Worm (Caenorhabditis elegans) whole organism, mixed stage, embryonic: ENCODE data around the gene nhr-14.
A peak's percentile ranks its signal among the peaks of the same experiment; 100 is the strongest.

Source experiments
- M03D4.4 ChIP-seq: sonication (generic microtip); optimal IDR thresholded peaks from 2 replicates; lab custom pipeline; 2017; ENCODE audit warnings: mild to moderate bottlenecking, missing genetic modification characterization, missing compliant biosample characterization
- bed-3 ChIP-seq: fragments of 200-800 bp; sonication (Bioruptor generic); optimal IDR thresholded peaks from 3 replicates; lab custom pipeline; 2018; ENCODE audit warnings: mild to moderate bottlenecking, missing genetic modification characterization, moderate library complexity, missing compliant biosample characterization
- ceh-39 ChIP-seq: fragments of 150-350 bp; optimal IDR thresholded peaks from 2 replicates; lab custom pipeline; 2014; ENCODE audit warnings: missing biosample characterization, missing genetic modification characterization
- ceh-83 ChIP-seq: fragments of 200-800 bp; sonication (Bioruptor generic); optimal IDR thresholded peaks from 2 replicates; lab custom pipeline; 2018; ENCODE audit warnings: mild to moderate bottlenecking, missing genetic modification characterization, missing compliant biosample characterization
- ces-1 ChIP-seq: fragments of 150-350 bp; optimal IDR thresholded peaks from 2 replicates; lab custom pipeline; 2014; ENCODE audit warnings: missing biosample characterization, missing genetic modification reagents, missing genetic modification characterization
- cnd-1 ChIP-seq: fragments of 200-800 bp; sonication (Bioruptor generic); optimal IDR thresholded peaks from 2 replicates; lab custom pipeline; 2018; ENCODE audit warnings: mild to moderate bottlenecking, missing genetic modification characterization, missing compliant biosample characterization
- drap-1 ChIP-seq: fragments of 200-800 bp; sonication (Bioruptor generic); optimal IDR thresholded peaks from 3 replicates; lab custom pipeline; 2018; ENCODE audit warnings: mild to moderate bottlenecking, missing genetic modification characterization, missing compliant biosample characterization
- elt-1 ChIP-seq: sonication (generic microtip); optimal IDR thresholded peaks from 2 replicates; lab custom pipeline; 2017; ENCODE audit warnings: missing genetic modification characterization, mild to moderate bottlenecking, missing compliant biosample characterization, antibody characterized with exemption, moderate library complexity, borderline replicate concordance; ENCODE audit not compliant: insufficient read depth
- elt-3 ChIP-seq: fragments of 150-350 bp; optimal IDR thresholded peaks from 2 replicates; lab custom pipeline; 2014; ENCODE audit warnings: missing biosample characterization, missing genetic modification characterization
- ham-2 ChIP-seq: fragments of 200-800 bp; sonication (Bioruptor generic); optimal IDR thresholded peaks from 2 replicates; lab custom pipeline; 2018; ENCODE audit warnings: mild to moderate bottlenecking, missing genetic modification characterization, missing compliant biosample characterization
- hlh-1 ChIP-seq: fragments of 150-350 bp; optimal IDR thresholded peaks from 2 replicates; lab custom pipeline; 2014; ENCODE audit warnings: missing biosample characterization, missing genetic modification reagents, missing genetic modification characterization
- lin-32 ChIP-seq: fragments of 200-800 bp; sonication (Bioruptor generic); optimal IDR thresholded peaks from 2 replicates; lab custom pipeline; 2018; ENCODE audit warnings: mild to moderate bottlenecking, missing genetic modification characterization, missing compliant biosample characterization
- mab-5 ChIP-seq: fragments of 150-350 bp; optimal IDR thresholded peaks from 2 replicates; lab custom pipeline; 2014; ENCODE audit warnings: missing biosample characterization, missing genetic modification characterization
- mep-1 ChIP-seq: fragments of 150-350 bp; optimal IDR thresholded peaks from 2 replicates; lab custom pipeline; 2017; ENCODE audit warnings: missing biosample characterization, missing genetic modification reagents, missing genetic modification characterization, inconsistent platforms
- mls-2 ChIP-seq: sonication (generic microtip); optimal IDR thresholded peaks from 2 replicates; lab custom pipeline; 2016; ENCODE audit warnings: mild to moderate bottlenecking, missing genetic modification characterization, moderate library complexity, missing compliant biosample characterization
- nhr-12 ChIP-seq: fragments of 150-350 bp; optimal IDR thresholded peaks from 2 replicates; lab custom pipeline; 2014; ENCODE audit warnings: missing biosample characterization, missing genetic modification characterization
- nhr-2 ChIP-seq: fragments of 150-350 bp; optimal IDR thresholded peaks from 2 replicates; lab custom pipeline; 2014; ENCODE audit warnings: missing biosample characterization, missing genetic modification characterization
- nhr-237 ChIP-seq: fragments of 150-350 bp; optimal IDR thresholded peaks from 2 replicates; lab custom pipeline; 2014; ENCODE audit warnings: missing biosample characterization, missing genetic modification characterization
- nhr-28 ChIP-seq: fragments of 150-350 bp; optimal IDR thresholded peaks from 2 replicates; lab custom pipeline; 2014; ENCODE audit warnings: missing biosample characterization, missing genetic modification characterization
- nhr-76 ChIP-seq: sonication (generic microtip); optimal IDR thresholded peaks from 2 replicates; lab custom pipeline; 2017; ENCODE audit warnings: missing biosample characterization, missing genetic modification characterization
- sem-2 ChIP-seq: fragments of 200-800 bp; sonication (Bioruptor generic); optimal IDR thresholded peaks from 2 replicates; lab custom pipeline; 2018; ENCODE audit warnings: mild to moderate bottlenecking, missing genetic modification characterization, missing compliant biosample characterization
- snpc-4 ChIP-seq: fragments of 150-350 bp; optimal IDR thresholded peaks from 2 replicates; lab custom pipeline; 2014; ENCODE audit warnings: missing biosample characterization, missing genetic modification characterization
- tbx-8 ChIP-seq: fragments of 200-800 bp; sonication (Bioruptor generic); optimal IDR thresholded peaks from 2 replicates; lab custom pipeline; 2018; ENCODE audit warnings: mild to moderate bottlenecking, missing genetic modification characterization, moderate library complexity, missing compliant biosample characterization
- unc-120 ChIP-seq: sonication (generic microtip); optimal IDR thresholded peaks from 2 replicates; lab custom pipeline; 2017; ENCODE audit warnings: missing genetic modification characterization, missing compliant biosample characterization; ENCODE audit not compliant: poor library complexity, severe bottlenecking
- unc-39 ChIP-seq: fragments of 150-350 bp; optimal IDR thresholded peaks from 2 replicates; lab custom pipeline; 2014; ENCODE audit warnings: missing biosample characterization, missing genetic modification characterization
- unc-62 ChIP-seq: fragments of 150-350 bp; optimal IDR thresholded peaks from 2 replicates; lab custom pipeline; 2014; ENCODE audit warnings: missing biosample characterization, missing genetic modification reagents, missing genetic modification characterization
- zip-8 ChIP-seq: fragments of 150-350 bp; optimal IDR thresholded peaks from 2 replicates; lab custom pipeline; 2014; ENCODE audit warnings: missing biosample characterization, missing genetic modification characterization
- ztf-11 ChIP-seq: fragments of 150-350 bp; optimal IDR thresholded peaks from 2 replicates; lab custom pipeline; 2014; ENCODE audit warnings: missing biosample characterization, missing genetic modification characterization

nhr-14 gene

ce11 chrX:8440001-8440735 lies 35.8 kb downstream of the nhr-14 start:
- TF ChIP-seq unc-62, result peak; percentile 15
- TF ChIP-seq elt-1 (tag; lab: Kevin White, UChicago), result no peak

- no peak for TF ChIP-seq cnd-1 (tag; lab: Kevin White, UChicago)
These were observed 37.2 kb downstream of the nhr-14 start for ce11 chrX:8438756-8439155.

- TF ChIP-seq cnd-1 (tag; lab: Kevin White, UChicago) (no peak), unc-120 (tag; lab: Kevin White, UChicago) (no peak), zip-8 (tag; lab: Kevin White, UChicago) (no peak), tbx-8 (GFP tag; lab: Kevin White, UChicago) (no peak), bed-3 (GFP tag; lab: Kevin White, UChicago) (no peak), snpc-4 (tag; lab: Kevin White, UChicago) (no peak), nhr-76 (tag; lab: Kevin White, UChicago) (no peak), nhr-12 (tag; lab: Kevin White, UChicago) (no peak)
These were observed 43.6 kb downstream of the nhr-14 start, which contains the start of gene kin-9 for ce11 chrX:8432361-8432760. Gene kin-9 (plus strand): TSS chrX:8432661.

ce11 chrX:8429503-8429902 lies 46.5 kb downstream of the nhr-14 start:
- TF ChIP-seq unc-62, result no peak
- no peak for TF ChIP-seq elt-3 (tag; lab: Kevin White, UChicago)
- no peak for TF ChIP-seq ces-1 (GFP tag; lab: Kevin White, UChicago)
- TF ChIP-seq M03D4.4, result no peak
- no peak for TF ChIP-seq mab-5
- TF ChIP-seq tbx-8 (GFP tag; lab: Kevin White, UChicago), result no peak
- no peak for TF ChIP-seq cnd-1 (tag; lab: Kevin White, UChicago)
- no peak for TF ChIP-seq ztf-11 (tag; lab: Kevin White, UChicago)
- TF ChIP-seq zip-8 (tag; lab: Kevin White, UChicago), result no peak
- no peak for TF ChIP-seq elt-1 (tag; lab: Kevin White, UChicago)
- no peak for TF ChIP-seq bed-3 (GFP tag; lab: Kevin White, UChicago)
- no peak for TF ChIP-seq lin-32 (GFP tag; lab: Kevin White, UChicago)
- TF ChIP-seq nhr-28 (tag; lab: Kevin White, UChicago), result no peak
- TF ChIP-seq ceh-83 (GFP tag; lab: Kevin White, UChicago), result no peak

ce11 chrX:8428319-8428888 lies 47.6 kb downstream of the nhr-14 start, which contains the start of gene F08F1.3:
Gene F08F1.3 (plus strand): TSS chrX:8428838.
- TF ChIP-seq nhr-12 (tag; lab: Kevin White, UChicago) (no peak), zip-8 (tag; lab: Kevin White, UChicago) (no peak), nhr-237 (tag; lab: Kevin White, UChicago) (no peak), mab-5 (no peak), unc-39 (tag; lab: Kevin White, UChicago) (no peak), nhr-2 (tag; lab: Kevin White, UChicago) (no peak), ceh-39 (tag; lab: Kevin White, UChicago) (no peak), hlh-1 (tag; lab: Kevin White, UChicago) (no peak)

ce11 chrX:8426160-8426712 lies 49.7 kb downstream of the nhr-14 start:
- TF ChIP-seq mls-2 (peak; percentile 16), mab-5 (no peak), cnd-1 (tag; lab: Kevin White, UChicago) (no peak), elt-1 (tag; lab: Kevin White, UChicago) (no peak), elt-3 (tag; lab: Kevin White, UChicago) (peak; percentile 26), drap-1 (no peak), nhr-28 (tag; lab: Kevin White, UChicago) (no peak), bed-3 (GFP tag; lab: Kevin White, UChicago) (no peak), ceh-39 (tag; lab: Kevin White, UChicago) (no peak), sem-2 (GFP tag; lab: Kevin White, UChicago) (no peak), unc-62 (no peak), nhr-2 (tag; lab: Kevin White, UChicago) (no peak), snpc-4 (tag; lab: Kevin White, UChicago) (no peak), nhr-237 (tag; lab: Kevin White, UChicago) (no peak), ham-2 (peak; percentile 72), mep-1 (tag; lab: Kevin White, UChicago) (no peak)
